Fruit fly (Drosophila melanogaster) whole organism, embryonic: Measurements from ENCODE around the gene CG7530.

Experiments used
- Adf1 ChIP-seq: fragments of 200-800 bp; sonication (Bioruptor generic); IDR thresholded peaks from 2 replicates; pipeline ENCODE4 v1.3.6; 2022; ENCODE audit warnings: missing biosample characterization, missing genetic modification characterization
- Aef1 ChIP-seq: fragments of 200-800 bp; sonication (Bioruptor generic); IDR thresholded peaks from 3 replicates; pipeline ENCODE4 v1.3.6; 2022; ENCODE audit warnings: missing biosample characterization, missing genetic modification characterization
- C15 ChIP-seq: fragments of 200-800 bp; sonication (Bioruptor generic); IDR thresholded peaks from 3 replicates; pipeline ENCODE4 v1.3.6; 2022; ENCODE audit warnings: missing biosample characterization, missing genetic modification characterization
- CG1024 ChIP-seq: fragments of 200-800 bp; sonication (Bioruptor generic); IDR thresholded peaks from 2 replicates; pipeline ENCODE4 v1.3.6; 2022; ENCODE audit warnings: missing biosample characterization, missing genetic modification characterization
- CG10366 ChIP-seq: fragments of 200-800 bp; sonication (Bioruptor generic); IDR thresholded peaks from 2 replicates; pipeline ENCODE4 v1.3.6; 2022; ENCODE audit warnings: missing biosample characterization, missing genetic modification characterization
- CG12299 ChIP-seq: fragments of 200-800 bp; sonication (Bioruptor generic); optimal IDR thresholded peaks from 2 replicates; lab custom pipeline; 2018; ENCODE audit warnings: missing biosample characterization, mild to moderate bottlenecking, missing genetic modification characterization
- CG14050 ChIP-seq: fragments of 200-800 bp; sonication (Bioruptor generic); IDR thresholded peaks from 3 replicates; pipeline ENCODE4 v1.3.6; 2022; ENCODE audit warnings: missing biosample characterization, missing genetic modification characterization
- CG14667 ChIP-seq: fragments of 200-800 bp; sonication (Bioruptor generic); IDR thresholded peaks from 2 replicates; pipeline ENCODE4 v1.3.6; 2022; ENCODE audit warnings: missing biosample characterization, missing genetic modification characterization
- CG15011 ChIP-seq: fragments of 200-800 bp; sonication (Bioruptor generic); optimal IDR thresholded peaks from 3 replicates; lab custom pipeline; 2018; ENCODE audit warnings: missing biosample characterization, mild to moderate bottlenecking, missing genetic modification characterization
- CG1529 ChIP-seq: fragments of 200-800 bp; sonication (Bioruptor generic); optimal IDR thresholded peaks from 3 replicates; lab custom pipeline; 2018; ENCODE audit warnings: missing biosample characterization, missing genetic modification characterization
- CG1603 ChIP-seq: fragments of 200-800 bp; sonication (Bioruptor generic); optimal IDR thresholded peaks from 2 replicates; lab custom pipeline; 2019; ENCODE audit warnings: missing biosample characterization, mild to moderate bottlenecking, missing genetic modification characterization, moderate library complexity
- CG18262 ChIP-seq: fragments of 200-800 bp; optimal IDR thresholded peaks from 3 replicates; lab custom pipeline; 2019; ENCODE audit warnings: missing biosample characterization, mild to moderate bottlenecking, missing genetic modification characterization, moderate library complexity
- CG33557 ChIP-seq: fragments of 200-800 bp; sonication (Bioruptor generic); optimal IDR thresholded peaks from 2 replicates; lab custom pipeline; 2019; ENCODE audit warnings: missing biosample characterization, mild to moderate bottlenecking, missing genetic modification characterization, moderate library complexity
- CG34376 ChIP-seq: fragments of 200-800 bp; sonication (Bioruptor generic); optimal IDR thresholded peaks from 2 replicates; lab custom pipeline; 2018; ENCODE audit warnings: missing biosample characterization, mild to moderate bottlenecking, missing genetic modification characterization
- CG4617 ChIP-seq: fragments of 200-800 bp; sonication (Bioruptor generic); optimal IDR thresholded peaks from 3 replicates; lab custom pipeline; 2016; ENCODE audit warnings: missing biosample characterization, missing genetic modification characterization, borderline replicate concordance
- CG6813 ChIP-seq: fragments of 200-800 bp; sonication (Bioruptor generic); optimal IDR thresholded peaks from 2 replicates; lab custom pipeline; 2017; ENCODE audit warnings: missing biosample characterization, missing genetic modification characterization, mild to moderate bottlenecking, moderate library complexity, missing genetic modification reagents
- CG7987 ChIP-seq: fragments of 200-800 bp; sonication (Bioruptor generic); optimal IDR thresholded peaks from 2 replicates; lab custom pipeline; 2018; ENCODE audit warnings: missing biosample characterization, mild to moderate bottlenecking, missing genetic modification characterization, moderate library complexity
- CG9437 ChIP-seq: fragments of 200-800 bp; sonication (Bioruptor generic); optimal IDR thresholded peaks from 2 replicates; lab custom pipeline; 2018; ENCODE audit warnings: missing biosample characterization, mild to moderate bottlenecking, missing genetic modification characterization
- CG9609 ChIP-seq: fragments of 200-800 bp; sonication (Bioruptor generic); optimal IDR thresholded peaks from 3 replicates; lab custom pipeline; 2016; ENCODE audit warnings: missing biosample characterization, missing genetic modification characterization
- CG9797 ChIP-seq: fragments of 200-800 bp; sonication (Bioruptor generic); optimal IDR thresholded peaks from 3 replicates; lab custom pipeline; 2018; ENCODE audit warnings: missing biosample characterization, mild to moderate bottlenecking, missing genetic modification characterization
- CoRest ChIP-seq: fragments of 200-800 bp; sonication (Bioruptor generic); optimal IDR thresholded peaks from 3 replicates; lab custom pipeline; 2018; ENCODE audit warnings: missing biosample characterization, mild to moderate bottlenecking, missing genetic modification characterization, moderate library complexity
- Doc2 ChIP-seq: fragments of 200-800 bp; sonication (Bioruptor generic); IDR thresholded peaks from 2 replicates; pipeline ENCODE4 v1.3.6; 2022; ENCODE audit warnings: missing biosample characterization, missing genetic modification characterization
- Ets65A ChIP-seq: fragments of 200-800 bp; sonication (Bioruptor generic); peaks from one replicate; lab custom pipeline; 2016; ENCODE audit warnings: missing biosample characterization, missing genetic modification characterization
- HLH4C ChIP-seq: fragments of 200-800 bp; sonication (Bioruptor generic); IDR thresholded peaks from 3 replicates; pipeline ENCODE4 v1.3.6; 2022; ENCODE audit warnings: missing biosample characterization, missing genetic modification characterization; ENCODE audit not compliant: partially characterized antibody
- Hr78 ChIP-seq, 2 experiments: fragments of 200-800 bp in 1 of 2; fragments of >200 bp in 1 of 2; sonication (Bioruptor generic) in 1 of 2; optimal IDR thresholded peaks; 2 replicates each; lab custom pipeline; 2017 to 2019; ENCODE audit warnings: missing biosample characterization in 2 of 2, missing genetic modification characterization in 2 of 2, mild to moderate bottlenecking in 1 of 2, moderate library complexity in 1 of 2
- MBD-R2 ChIP-seq: fragments of 200-800 bp; sonication (Bioruptor generic); IDR thresholded peaks from 2 replicates; pipeline ENCODE4 v1.3.6; 2022; ENCODE audit warnings: missing biosample characterization, missing genetic modification characterization
- Nf-YB ChIP-seq: fragments of 200-800 bp; sonication (Bioruptor generic); optimal IDR thresholded peaks from 3 replicates; lab custom pipeline; 2019; ENCODE audit warnings: missing biosample characterization, mild to moderate bottlenecking, missing genetic modification characterization, moderate library complexity
- Six4 ChIP-seq: fragments of 200-800 bp; sonication (Bioruptor generic); optimal IDR thresholded peaks from 2 replicates; lab custom pipeline; 2016; ENCODE audit warnings: missing biosample characterization, missing genetic modification characterization
- Sox102F ChIP-seq: fragments of 200-800 bp; sonication (Bioruptor generic); optimal IDR thresholded peaks from 2 replicates; lab custom pipeline; 2018; ENCODE audit warnings: missing biosample characterization, mild to moderate bottlenecking, missing genetic modification characterization, moderate library complexity
- Sry-β ChIP-seq: fragments of 200-800 bp; sonication (Bioruptor generic); optimal IDR thresholded peaks from 2 replicates; lab custom pipeline; 2018; ENCODE audit warnings: missing biosample characterization, mild to moderate bottlenecking, missing genetic modification characterization, moderate library complexity
- Ssrp ChIP-seq: fragments of 200-800 bp; sonication (Bioruptor generic); optimal IDR thresholded peaks from 2 replicates; lab custom pipeline; 2018; ENCODE audit warnings: missing biosample characterization, mild to moderate bottlenecking, missing genetic modification characterization, moderate library complexity
- TFAM ChIP-seq: fragments of 200-800 bp; sonication (Bioruptor generic); optimal IDR thresholded peaks from 2 replicates; lab custom pipeline; 2017; ENCODE audit warnings: missing biosample characterization, missing genetic modification characterization, inconsistent platforms
- bbx ChIP-seq: fragments of 200-800 bp; sonication (Bioruptor generic); IDR thresholded peaks from 2 replicates; pipeline ENCODE4 v1.3.6; 2022; ENCODE audit warnings: missing biosample characterization, missing genetic modification characterization; ENCODE audit not compliant: partially characterized antibody
- croc ChIP-seq: fragments of 200-800 bp; sonication (Bioruptor generic); conservative IDR thresholded peaks from 3 replicates; pipeline ENCODE4 v1.3.6; 2022; ENCODE audit warnings: missing biosample characterization, missing genetic modification characterization
- esg ChIP-seq: fragments of 200-800 bp; sonication (Bioruptor generic); conservative IDR thresholded peaks from 2 replicates; pipeline ENCODE4 v1.3.6; 2022; ENCODE audit warnings: missing biosample characterization, missing genetic modification characterization
- ftz-f1 ChIP-seq: fragments of 200-800 bp; sonication (Bioruptor generic); optimal IDR thresholded peaks from 2 replicates; lab custom pipeline; 2016; ENCODE audit warnings: missing biosample characterization, missing genetic modification characterization
- gsb-n ChIP-seq: fragments of 200-800 bp; sonication (Bioruptor generic); optimal IDR thresholded peaks from 3 replicates; lab custom pipeline; 2018; ENCODE audit warnings: missing biosample characterization, mild to moderate bottlenecking, missing genetic modification characterization
- hkb ChIP-seq, 2 experiments: fragments of 200-800 bp in 1 of 2; fragments of >200 bp in 1 of 2; sonication (Bioruptor generic) in 1 of 2; IDR thresholded peaks in 1 of 2; optimal IDR thresholded peaks in 1 of 2; 2 replicates each; pipeline versions ENCODE4 v1.3.6 to Lab custom; 2017 to 2022; ENCODE audit warnings: missing biosample characterization in 1 of 2, missing genetic modification characterization in 1 of 2
- jigr1 ChIP-seq: fragments of 200-800 bp; sonication (Bioruptor generic); IDR thresholded peaks from 3 replicates; pipeline ENCODE4 v1.3.6; 2022; ENCODE audit warnings: missing biosample characterization, missing genetic modification characterization
- jing ChIP-seq: fragments of 200-800 bp; sonication (Bioruptor generic); optimal IDR thresholded peaks from 2 replicates; lab custom pipeline; 2018; ENCODE audit warnings: missing biosample characterization, mild to moderate bottlenecking, missing genetic modification characterization
- kay ChIP-seq: fragments of 200-800 bp; sonication (Bioruptor generic); optimal IDR thresholded peaks from 2 replicates; lab custom pipeline; 2016; ENCODE audit warnings: missing biosample characterization, missing genetic modification characterization
- lov ChIP-seq, 2 experiments: fragments of 200-800 bp in 1 of 2; fragments of >200 bp in 1 of 2; sonication (Bioruptor generic) in 1 of 2; IDR thresholded peaks in 1 of 2; optimal IDR thresholded peaks in 1 of 2; 2 replicates in 1 of 2; 3 replicates in 1 of 2; pipeline versions ENCODE4 v1.3.6 to Lab custom; 2017 to 2022; ENCODE audit warnings: missing biosample characterization in 1 of 2, missing genetic modification characterization in 1 of 2
- pb ChIP-seq: fragments of 200-800 bp; sonication (Bioruptor generic); optimal IDR thresholded peaks from 3 replicates; lab custom pipeline; 2016; ENCODE audit warnings: missing biosample characterization, missing genetic modification characterization
- sim ChIP-seq: fragments of 200-800 bp; sonication (Bioruptor generic); IDR thresholded peaks from 2 replicates; pipeline ENCODE4 v1.3.6; 2022; ENCODE audit warnings: missing biosample characterization, missing genetic modification characterization
- tup ChIP-seq: fragments of 200-800 bp; sonication (Bioruptor generic); optimal IDR thresholded peaks from 2 replicates; lab custom pipeline; 2016; ENCODE audit warnings: missing biosample characterization, mild to moderate bottlenecking, missing genetic modification characterization, moderate library complexity
- tx ChIP-seq: fragments of 200-800 bp; sonication (Bioruptor generic); optimal IDR thresholded peaks from 2 replicates; lab custom pipeline; 2016; ENCODE audit warnings: missing biosample characterization, missing genetic modification characterization
- unpg ChIP-seq: fragments of 200-800 bp; sonication (Bioruptor generic); optimal IDR thresholded peaks from 3 replicates; lab custom pipeline; 2018; ENCODE audit warnings: missing biosample characterization, mild to moderate bottlenecking, missing genetic modification characterization, moderate library complexity
- vvl ChIP-seq: fragments of 200-800 bp; sonication (Bioruptor generic); IDR thresholded peaks from 2 replicates; pipeline ENCODE4 v1.3.6; 2022; ENCODE audit warnings: missing biosample characterization, missing genetic modification characterization
- wek ChIP-seq: fragments of 200-800 bp; sonication (Bioruptor generic); optimal IDR thresholded peaks from 3 replicates; lab custom pipeline; 2018; ENCODE audit warnings: missing biosample characterization, mild to moderate bottlenecking, missing genetic modification characterization, moderate library complexity

CG7530 gene

dm6 chr3R:14706860-14707259, 24.4 kb downstream of the CG7530 start (continued):
- TF ChIP-seq C15 (GFP tag; lab: Robert Waterston, UW): no peak
- peak; percentile 53 for TF ChIP-seq tx (GFP tag; lab: Kevin White, UChicago)
- TF ChIP-seq CoRest (tag; lab: Kevin White, UChicago): peak; percentile 54
- no peak for TF ChIP-seq Nf-YB (GFP tag; lab: Kevin White, UChicago)
- no peak for TF ChIP-seq CG9797 (GFP tag; lab: Kevin White, UChicago)
- peak; percentile 50 for TF ChIP-seq unpg
- no peak for TF ChIP-seq CG1529 (GFP tag; lab: Kevin White, UChicago)
- TF ChIP-seq CG15011 (GFP tag; lab: Kevin White, UChicago): no peak
- no peak for TF ChIP-seq CG7987
- TF ChIP-seq CG1024: no peak
- TF ChIP-seq pb (GFP tag; lab: Kevin White, UChicago): peak; percentile 13
- peak; percentile 14 for TF ChIP-seq CG9437 (GFP tag; lab: Kevin White, UChicago)
- TF ChIP-seq CG34376 (GFP tag; lab: Kevin White, UChicago): no peak
- TF ChIP-seq Ets65A (GFP tag; lab: Kevin White, UChicago): peak; percentile 30
- TF ChIP-seq HLH4C (GFP tag; lab: Robert Waterston, UW): peak; percentile 91
- TF ChIP-seq CG12299 (tag; lab: Kevin White, UChicago): peak; percentile 45
- TF ChIP-seq Ssrp (tag; lab: Kevin White, UChicago): peak; percentile 33
- peak; percentile 58 for TF ChIP-seq CG9609 (GFP tag; lab: Kevin White, UChicago)
- no peak for TF ChIP-seq Doc2
- TF ChIP-seq CG18262 (tag; lab: Kevin White, UChicago): no peak
- TF ChIP-seq jigr1 (GFP tag; lab: Robert Waterston, UW): 0 out of 3 replicates have a peak, but pooled peaks have one; percentile 14
- TF ChIP-seq MBD-R2 (GFP tag; lab: Robert Waterston, UW): peak; percentile 47; the same call in 1 of the 2 replicates
- TF ChIP-seq bbx (GFP tag; lab: Robert Waterston, UW): peak; percentile 40; the same call in 1 of the 2 replicates
- no peak for TF ChIP-seq kay (GFP tag; lab: Kevin White, UChicago)
- peak; percentile 72 for TF ChIP-seq Aef1 (GFP tag; lab: Robert Waterston, UW)
- TF ChIP-seq CG10366: peak; percentile 70
- TF ChIP-seq CG14667 (GFP tag; lab: Robert Waterston, UW): 0 out of 2 replicates have a peak, but pooled peaks have one; percentile 22
- peak; percentile 4 for TF ChIP-seq CG6813 (GFP tag; lab: Kevin White, UChicago)
- TF ChIP-seq croc (GFP tag; lab: Robert Waterston, UW): no peak; the same call in 2 of the 3 replicates
- no peak for TF ChIP-seq ftz-f1 (GFP tag; lab: Kevin White, UChicago)
- no peak for TF ChIP-seq Sry-β (GFP tag; lab: Kevin White, UChicago)
- TF ChIP-seq hkb (optimal IDR thresholded peaks at IDR 0.05; lab: Kevin White, UChicago): no peak
- TF ChIP-seq hkb (GFP tag; IDR thresholded peaks at IDR 0.05; lab: Robert Waterston, UW): peak; percentile 57; the same call in 1 of the 2 replicates
- peak; percentile 13 for TF ChIP-seq jing
- no peak for TF ChIP-seq Adf1
- TF ChIP-seq Six4 (GFP tag; lab: Kevin White, UChicago): no peak
- no peak for TF ChIP-seq Hr78 (GFP tag; optimal IDR thresholded peaks at IDR 0.05; lab: Kevin White, UChicago)
- no peak for TF ChIP-seq gsb-n
- no peak for TF ChIP-seq TFAM (GFP tag; lab: Kevin White, UChicago)
- TF ChIP-seq wek: no peak
- TF ChIP-seq CG1603 (tag; lab: Kevin White, UChicago): peak; percentile 51
- peak; percentile 20 for TF ChIP-seq tup (GFP tag; lab: Kevin White, UChicago)
- TF ChIP-seq sim (GFP tag; lab: Robert Waterston, UW): 0 out of 2 replicates have a peak, but pooled peaks have one; percentile 16
- peak; percentile 26; the same call in 1 of the 3 replicates for TF ChIP-seq CG14050 (GFP tag; lab: Robert Waterston, UW)
- peak; percentile 62; the same call in 1 of the 2 replicates for TF ChIP-seq vvl (GFP tag; lab: Robert Waterston, UW)
- TF ChIP-seq Sox102F (GFP tag; lab: Kevin White, UChicago): peak; percentile 61
- TF ChIP-seq lov (optimal IDR thresholded peaks at IDR 0.05; lab: Kevin White, UChicago): no peak
- no peak for TF ChIP-seq lov (GFP tag; IDR thresholded peaks at IDR 0.05; lab: Robert Waterston, UW)
- TF ChIP-seq esg: peak; percentile 52
- TF ChIP-seq CG4617 (GFP tag; lab: Kevin White, UChicago): no peak
- no peak for TF ChIP-seq CG33557 (GFP tag; lab: Kevin White, UChicago)
